Fruit fly (Drosophila melanogaster): ENCODE measurements around the gene CG2794.

DNA sequence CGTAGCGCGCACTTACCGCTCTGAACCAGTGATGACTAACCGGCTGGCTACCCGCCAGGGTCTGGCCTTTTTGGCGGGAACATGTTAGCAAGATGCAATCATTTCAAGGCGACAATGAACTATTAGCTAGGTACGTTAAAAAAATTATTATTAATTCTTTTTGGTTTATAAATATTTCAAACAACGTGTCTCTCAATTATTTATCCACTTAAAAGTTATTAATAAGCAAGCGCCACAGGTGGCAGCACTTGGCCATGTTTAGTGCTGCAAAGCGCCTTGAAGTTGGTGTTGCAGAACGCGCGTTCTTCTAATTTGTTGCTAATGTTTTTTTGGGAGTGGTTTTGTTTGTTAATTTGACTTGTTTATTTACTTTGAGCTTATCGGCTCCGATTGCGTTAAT, 10.3 kb downstream of the CG2794 start, which contains the start of the genes Ipk2 and cold:
- no peak for TF ChIP-seq usp (GFP tag; optimal IDR thresholded peaks at IDR 0.05)
- TF ChIP-seq CG32264 (GFP tag; optimal IDR thresholded peaks at IDR 0.05): peak; percentile 62
- TF ChIP-seq Hr83 (GFP tag; optimal IDR thresholded peaks at IDR 0.05; ENCODE audit: poor library complexity, severe bottlenecking): peak; percentile 69
- no peak for TF ChIP-seq Hr78 (GFP tag; optimal IDR thresholded peaks at IDR 0.05)
- no peak for TF ChIP-seq lola (GFP tag; optimal IDR thresholded peaks at IDR 0.05)
- no peak for TF ChIP-seq sage (GFP tag; optimal IDR thresholded peaks at IDR 0.05)
- no peak for TF ChIP-seq tai (GFP tag; optimal IDR thresholded peaks at IDR 0.05)
- no peak for TF ChIP-seq Jra (GFP tag; optimal IDR thresholded peaks at IDR 0.05)
